Fruit fly (Drosophila melanogaster) whole organism, prepupa: ENCODE results near the gene CG12983.
A peak's percentile ranks its signal among the peaks of the same experiment; 100 is the strongest.

Experiments used
- Blimp-1 ChIP-seq: fragments of 200-800 bp; sonication (Bioruptor generic); optimal IDR thresholded peaks from 3 replicates; lab custom pipeline; 2017; ENCODE audit warnings: missing biosample characterization, missing genetic modification characterization, mild to moderate bottlenecking, moderate library complexity, missing genetic modification reagents
- CG10669 ChIP-seq: fragments of 200-800 bp; sonication (Bioruptor generic); optimal IDR thresholded peaks from 3 replicates; lab custom pipeline; 2018; ENCODE audit warnings: missing biosample characterization, mild to moderate bottlenecking, missing genetic modification characterization, moderate library complexity
- CG11294 ChIP-seq: fragments of 200-800 bp; sonication (Bioruptor generic); IDR thresholded peaks from 2 replicates; pipeline ENCODE4 v1.3.6; 2022; ENCODE audit warnings: missing biosample characterization, missing genetic modification characterization
- CG11762 ChIP-seq: fragments of 200-800 bp; sonication (Bioruptor generic); optimal IDR thresholded peaks from 3 replicates; lab custom pipeline; 2016; ENCODE audit warnings: missing biosample characterization, missing genetic modification characterization; ENCODE audit not compliant: insufficient read depth
- CG11902 ChIP-seq: fragments of 200-800 bp; sonication (Bioruptor generic); optimal IDR thresholded peaks from 3 replicates; lab custom pipeline; 2016; ENCODE audit warnings: missing biosample characterization, missing genetic modification characterization
- CG15336 ChIP-seq: fragments of 200-800 bp; sonication (Bioruptor generic); IDR thresholded peaks from 2 replicates; pipeline ENCODE4 v1.3.6; 2022; ENCODE audit warnings: missing biosample characterization, missing genetic modification characterization
- CG1621 ChIP-seq: fragments of 200-800 bp; sonication (Bioruptor generic); optimal IDR thresholded peaks from 3 replicates; lab custom pipeline; 2018; ENCODE audit warnings: missing biosample characterization, mild to moderate bottlenecking, missing genetic modification characterization
- CG3032 ChIP-seq: fragments of 200-800 bp; optimal IDR thresholded peaks from 2 replicates; lab custom pipeline; 2019; ENCODE audit warnings: missing biosample characterization, mild to moderate bottlenecking, missing genetic modification characterization, moderate library complexity
- CG31627 ChIP-seq: fragments of 200-800 bp; sonication (Bioruptor generic); optimal IDR thresholded peaks from 3 replicates; lab custom pipeline; 2016; ENCODE audit warnings: missing biosample characterization, missing genetic modification characterization
- CG32006 ChIP-seq: fragments of 200-800 bp; sonication (Bioruptor generic); optimal IDR thresholded peaks from 3 replicates; lab custom pipeline; 2017; ENCODE audit warnings: missing biosample characterization, mild to moderate bottlenecking, missing genetic modification characterization
- CG34406 ChIP-seq: fragments of 200-800 bp; sonication (Bioruptor generic); optimal IDR thresholded peaks from 3 replicates; lab custom pipeline; 2016; ENCODE audit warnings: missing biosample characterization, missing genetic modification characterization
- CG3919 ChIP-seq: fragments of 200-800 bp; sonication (Bioruptor generic); optimal IDR thresholded peaks from 3 replicates; lab custom pipeline; 2016; ENCODE audit warnings: missing biosample characterization, missing genetic modification characterization
- CG4318 ChIP-seq: fragments of 200-800 bp; sonication (Bioruptor generic); optimal IDR thresholded peaks from 3 replicates; lab custom pipeline; 2017; ENCODE audit warnings: missing biosample characterization, mild to moderate bottlenecking, missing genetic modification characterization
- CG6163 ChIP-seq: fragments of 200-800 bp; sonication (Bioruptor generic); IDR thresholded peaks from 3 replicates; pipeline ENCODE4 v1.3.6; 2022; ENCODE audit warnings: missing biosample characterization, missing genetic modification characterization
- CG6276 ChIP-seq: fragments of 200-800 bp; sonication (Bioruptor generic); optimal IDR thresholded peaks from 2 replicates; lab custom pipeline; 2017; ENCODE audit warnings: missing biosample characterization, mild to moderate bottlenecking, missing genetic modification characterization
- CG6792 ChIP-seq: fragments of 200-800 bp; sonication (Bioruptor generic); optimal IDR thresholded peaks from 3 replicates; lab custom pipeline; 2016; ENCODE audit warnings: missing biosample characterization, missing genetic modification characterization
- CG7368 ChIP-seq: fragments of 200-800 bp; sonication (Bioruptor generic); optimal IDR thresholded peaks from 3 replicates; lab custom pipeline; 2016; ENCODE audit warnings: missing biosample characterization, missing genetic modification characterization
- CG8119 ChIP-seq: fragments of 200-800 bp; sonication (Bioruptor generic); IDR thresholded peaks from 3 replicates; pipeline ENCODE4 v1.3.6; 2022; ENCODE audit warnings: missing biosample characterization, missing genetic modification characterization
- CG8319 ChIP-seq: fragments of 200-800 bp; sonication (Bioruptor generic); optimal IDR thresholded peaks from 3 replicates; lab custom pipeline; 2016; ENCODE audit warnings: missing biosample characterization, missing genetic modification characterization
- CG8632 ChIP-seq: fragments of 200-800 bp; sonication (Bioruptor generic); optimal IDR thresholded peaks from 3 replicates; lab custom pipeline; 2016; ENCODE audit warnings: missing biosample characterization, missing genetic modification characterization
- Eip75B ChIP-seq: fragments of 200-800 bp; sonication (Bioruptor generic); optimal IDR thresholded peaks from 3 replicates; lab custom pipeline; 2016; ENCODE audit warnings: missing biosample characterization, missing genetic modification characterization
- Eip78C ChIP-seq: fragments of 200-800 bp; sonication (Bioruptor generic); peaks from one replicate; lab custom pipeline; 2016; ENCODE audit warnings: missing biosample characterization, missing genetic modification characterization
- Eip93F ChIP-seq: fragments of 200-800 bp; sonication (Bioruptor generic); optimal IDR thresholded peaks from 2 replicates; lab custom pipeline; 2016; ENCODE audit warnings: missing biosample characterization, mild to moderate bottlenecking, missing genetic modification characterization
- Ets21C ChIP-seq: fragments of 200-800 bp; sonication (Bioruptor generic); optimal IDR thresholded peaks from 3 replicates; lab custom pipeline; 2016; ENCODE audit warnings: missing biosample characterization, missing genetic modification characterization
- Ets96B ChIP-seq: fragments of 200-800 bp; optimal IDR thresholded peaks from 2 replicates; lab custom pipeline; 2019; ENCODE audit warnings: missing biosample characterization, mild to moderate bottlenecking, missing genetic modification characterization, moderate library complexity
- Gug ChIP-seq: fragments of 200-800 bp; sonication (Bioruptor generic); IDR thresholded peaks from 2 replicates; pipeline ENCODE4 v1.3.6; 2022; ENCODE audit warnings: missing biosample characterization, missing genetic modification characterization
- Hr38 ChIP-seq: sonication (Bioruptor generic); optimal IDR thresholded peaks from 2 replicates; lab custom pipeline; 2016; ENCODE audit warnings: missing biosample characterization, missing genetic modification characterization
- Hr39 ChIP-seq: fragments of 200-800 bp; sonication (Bioruptor generic); optimal IDR thresholded peaks from 2 replicates; lab custom pipeline; 2016; ENCODE audit warnings: missing biosample characterization, missing genetic modification characterization
- Hr4 ChIP-seq: fragments of 200-800 bp; sonication (Bioruptor generic); optimal IDR thresholded peaks from 3 replicates; lab custom pipeline; 2016; ENCODE audit warnings: missing biosample characterization, missing genetic modification characterization
- Lpt ChIP-seq: fragments of 200-800 bp; sonication (Bioruptor generic); optimal IDR thresholded peaks from 3 replicates; lab custom pipeline; 2016; ENCODE audit warnings: missing biosample characterization, missing genetic modification characterization
- OdsH ChIP-seq: fragments of 200-800 bp; sonication (Bioruptor generic); optimal IDR thresholded peaks from 3 replicates; lab custom pipeline; 2016; ENCODE audit warnings: missing biosample characterization, missing genetic modification characterization
- Sox102F ChIP-seq: fragments of 200-800 bp; sonication (Bioruptor generic); optimal IDR thresholded peaks from 2 replicates; lab custom pipeline; 2016; ENCODE audit warnings: missing biosample characterization, mild to moderate bottlenecking, missing genetic modification characterization
- Sox15 ChIP-seq: fragments of 200-800 bp; sonication (Bioruptor generic); optimal IDR thresholded peaks from 3 replicates; lab custom pipeline; 2016; ENCODE audit warnings: missing biosample characterization, missing genetic modification characterization
- acj6 ChIP-seq: fragments of 200-800 bp; sonication (Bioruptor generic); optimal IDR thresholded peaks from 3 replicates; lab custom pipeline; 2016; ENCODE audit warnings: missing biosample characterization, missing genetic modification characterization
- cyc ChIP-seq: fragments of 200-800 bp; sonication (Bioruptor generic); optimal IDR thresholded peaks from 3 replicates; lab custom pipeline; 2016; ENCODE audit warnings: missing biosample characterization, missing genetic modification characterization
- dac ChIP-seq: fragments of 200-800 bp; sonication (Bioruptor generic); optimal IDR thresholded peaks from 2 replicates; lab custom pipeline; 2017; ENCODE audit warnings: missing biosample characterization, mild to moderate bottlenecking, missing genetic modification characterization
- dsx ChIP-seq: fragments of 200-800 bp; optimal IDR thresholded peaks from 3 replicates; lab custom pipeline; 2019; ENCODE audit warnings: missing biosample characterization, mild to moderate bottlenecking, missing genetic modification characterization, moderate library complexity; ENCODE audit not compliant: poor library complexity, severe bottlenecking
- eg ChIP-seq: fragments of 200-800 bp; sonication (Bioruptor generic); IDR thresholded peaks from 3 replicates; pipeline ENCODE4 v1.3.6; 2022; ENCODE audit warnings: missing biosample characterization, missing genetic modification characterization
- esn ChIP-seq: fragments of 200-800 bp; sonication (Bioruptor generic); optimal IDR thresholded peaks from 2 replicates; lab custom pipeline; 2016; ENCODE audit warnings: missing biosample characterization, mild to moderate bottlenecking, missing genetic modification characterization, moderate library complexity
- fd59A ChIP-seq: fragments of 200-800 bp; sonication (Bioruptor generic); optimal IDR thresholded peaks from 2 replicates; lab custom pipeline; 2017; ENCODE audit warnings: missing biosample characterization, mild to moderate bottlenecking, missing genetic modification characterization, missing genetic modification reagents
- fd85E ChIP-seq: fragments of 200-800 bp; sonication (Bioruptor generic); optimal IDR thresholded peaks from 3 replicates; lab custom pipeline; 2016; ENCODE audit warnings: missing biosample characterization, missing genetic modification characterization
- fkh ChIP-seq: fragments of 200-800 bp; sonication (Bioruptor generic); optimal IDR thresholded peaks from 3 replicates; lab custom pipeline; 2017; ENCODE audit warnings: missing biosample characterization, mild to moderate bottlenecking, missing genetic modification characterization, moderate library complexity
- lz ChIP-seq: fragments of 200-800 bp; sonication (Bioruptor generic); optimal IDR thresholded peaks from 3 replicates; lab custom pipeline; 2016; ENCODE audit warnings: missing biosample characterization, missing genetic modification characterization
- salr ChIP-seq, 2 experiments: fragments of 200-800 bp; sonication (Bioruptor generic); optimal IDR thresholded peaks; 3 replicates each; lab custom pipeline; 2016 to 2018; ENCODE audit warnings: missing biosample characterization in 2 of 2, missing genetic modification characterization in 2 of 2, mild to moderate bottlenecking in 1 of 2
- ss ChIP-seq, 2 experiments: fragments of 200-800 bp; sonication (Bioruptor generic); optimal IDR thresholded peaks; 2 replicates in 1 of 2; 3 replicates in 1 of 2; lab custom pipeline; 2017 to 2018; ENCODE audit warnings: mild to moderate bottlenecking in 2 of 2, missing biosample characterization in 2 of 2, missing genetic modification characterization in 2 of 2, moderate library complexity in 1 of 2
- svp ChIP-seq: fragments of 200-800 bp; sonication (Bioruptor generic); peaks from one replicate; lab custom pipeline; 2016; ENCODE audit warnings: missing biosample characterization, missing genetic modification characterization
- topi ChIP-seq: fragments of 200-800 bp; sonication (Bioruptor generic); optimal IDR thresholded peaks from 3 replicates; lab custom pipeline; 2016; ENCODE audit warnings: missing biosample characterization, missing genetic modification characterization
- vri ChIP-seq: fragments of 200-800 bp; sonication (Bioruptor generic); optimal IDR thresholded peaks from 3 replicates; lab custom pipeline; 2016; ENCODE audit warnings: missing biosample characterization, mild to moderate bottlenecking, missing genetic modification characterization

The CG12983 gene

dm6 chr3L:20944180-20944579 is 22.4 kb downstream of the CG12983 start (continued):
- TF ChIP-seq CG34406 (GFP tag; lab: Kevin White, UChicago) (peak; percentile 21), CG8119 (GFP tag; lab: Robert Waterston, UW) (no peak), CG32006 (no peak), Hr39 (GFP tag; lab: Kevin White, UChicago) (no peak), CG11294 (GFP tag; lab: Robert Waterston, UW) (no peak), eg (GFP tag; lab: Robert Waterston, UW) (no peak), CG11902 (no peak), lz (GFP tag; lab: Kevin White, UChicago) (no peak), Hr38 (GFP tag; lab: Kevin White, UChicago) (no peak), Eip78C (GFP tag; lab: Kevin White, UChicago) (peak; percentile 85), CG1621 (no peak), Eip75B (GFP tag; lab: Kevin White, UChicago) (no peak), acj6 (GFP tag; lab: Kevin White, UChicago) (no peak), OdsH (no peak), Gug (no peak), Ets96B (no peak), dac (GFP tag; lab: Kevin White, UChicago) (no peak), CG10669 (GFP tag; lab: Kevin White, UChicago) (peak; percentile 22), CG4318 (GFP tag; lab: Kevin White, UChicago) (no peak), esn (peak; percentile 20), ss (GFP tag; optimal IDR thresholded peaks at IDR 0.05; lab: Kevin White, UChicago) (peak in 1 of 2 experiments; percentile 36), salr (GFP tag; optimal IDR thresholded peaks at IDR 0.05; lab: Kevin White, UChicago) (no peak), CG7368 (GFP tag; lab: Kevin White, UChicago) (no peak), svp (peak; percentile 36), Sox15 (no peak), fd85E (GFP tag; lab: Kevin White, UChicago) (no peak), vri (no peak), CG8319 (GFP tag; lab: Kevin White, UChicago) (no peak), Sox102F (no peak), CG8632 (GFP tag; lab: Kevin White, UChicago) (no peak)

- no peak for TF ChIP-seq Hr4 (GFP tag; lab: Kevin White, UChicago)
- TF ChIP-seq CG11762 (GFP tag; lab: Kevin White, UChicago), result no peak
- TF ChIP-seq dsx (GFP tag; lab: Kevin White, UChicago), result no peak
- TF ChIP-seq fkh, result no peak
- no peak for TF ChIP-seq CG8319 (GFP tag; lab: Kevin White, UChicago)
- no peak for TF ChIP-seq CG11294 (GFP tag; lab: Robert Waterston, UW)
- TF ChIP-seq CG11902, result no peak
- TF ChIP-seq Blimp-1 (GFP tag; lab: Kevin White, UChicago), result no peak
- TF ChIP-seq, all 60 proteins: peak for 0
These were observed 24.5 kb downstream of the CG12983 start for dm6 chr3L:20942076-20942475.

- TF ChIP-seq fd59A (GFP tag; lab: Kevin White, UChicago) (no peak), svp (peak; percentile 66), CG8632 (GFP tag; lab: Kevin White, UChicago) (peak; percentile 16), cyc (GFP tag; lab: Kevin White, UChicago) (peak; percentile 10), CG6163 (GFP tag; lab: Robert Waterston, UW) (peak; percentile 66), Hr4 (GFP tag; lab: Kevin White, UChicago) (peak; percentile 56), Ets21C (no peak), CG31627 (GFP tag; lab: Kevin White, UChicago) (no peak), Sox102F (peak; percentile 52), Lpt (GFP tag; lab: Kevin White, UChicago) (no peak), CG4318 (GFP tag; lab: Kevin White, UChicago) (no peak), dac (GFP tag; lab: Kevin White, UChicago) (peak; percentile 24), CG3032 (tag; lab: Kevin White, UChicago) (peak; percentile 34), topi (peak; percentile 34), CG15336 (GFP tag; lab: Robert Waterston, UW) (peak; percentile 56; the same call in 1 of the 2 replicates), CG6276 (peak; percentile 42), CG6792 (GFP tag; lab: Kevin White, UChicago) (peak; percentile 26), Eip75B (GFP tag; lab: Kevin White, UChicago) (peak; percentile 15), Eip93F (no peak), CG3919 (GFP tag; lab: Kevin White, UChicago) (peak; percentile 68), lz (GFP tag; lab: Kevin White, UChicago) (peak; percentile 26), eg (GFP tag; lab: Robert Waterston, UW) (peak; percentile 69), CG11902 (no peak), CG7368 (GFP tag; lab: Kevin White, UChicago) (peak; percentile 17), CG1621 (no peak), CG8119 (GFP tag; lab: Robert Waterston, UW) (peak; percentile 68; the same call in 2 of the 3 replicates), CG8319 (GFP tag; lab: Kevin White, UChicago) (no peak)
These were observed 32.9 kb downstream of the CG12983 start for dm6 chr3L:20933706-20934105.
